Worm (Caenorhabditis elegans) whole organism, young adult: ENCODE results near the gene best-22.

ENCODE experiments used
- B0261.1 ChIP-seq: sonication (generic microtip); optimal IDR thresholded peaks from 2 replicates; lab custom pipeline; 2016; ENCODE audit warnings: mild to moderate bottlenecking, missing genetic modification characterization, moderate library complexity, missing compliant biosample characterization
- B0336.3 ChIP-seq: fragments of 200-800 bp; sonication (Bioruptor generic); IDR thresholded peaks from 2 replicates; pipeline ENCODE4 v1.3.6; 2022; ENCODE audit warnings: missing genetic modification characterization, missing compliant biosample characterization
- F49E8.2 ChIP-seq: sonication (generic microtip); optimal IDR thresholded peaks from 3 replicates; lab custom pipeline; 2017; ENCODE audit warnings: missing genetic modification characterization, mild to moderate bottlenecking, missing compliant biosample characterization, antibody characterized with exemption, moderate library complexity; ENCODE audit not compliant: insufficient read depth
- Y53G8AR.9 ChIP-seq: fragments of 200-800 bp; sonication (Bioruptor generic); conservative IDR thresholded peaks from 2 replicates; pipeline ENCODE4 v1.3.6; 2022; ENCODE audit warnings: missing genetic modification reagents, missing genetic modification characterization, missing compliant biosample characterization
- ama-1 ChIP-seq, 3 experiments: fragments of 150-350 bp in 1 of 3; sonication (generic microtip) in 2 of 3; optimal IDR thresholded peaks; 2 replicates each; lab custom pipeline; 2014 to 2018; ENCODE audit warnings: missing biosample characterization in 2 of 3, missing genetic modification characterization in 2 of 3, missing genetic modification reagents in 2 of 3
- cebp-1 ChIP-seq, 2 experiments: fragments of 200-800 bp in 1 of 2; sonication (Bioruptor generic) in 1 of 2; sonication (generic microtip) in 1 of 2; IDR thresholded peaks in 1 of 2; optimal IDR thresholded peaks in 1 of 2; 2 replicates each; pipeline versions ENCODE4 v1.3.6 to Lab custom; 2017 to 2022; ENCODE audit warnings: missing compliant biosample characterization in 2 of 2, missing genetic modification characterization in 2 of 2, mild to moderate bottlenecking in 1 of 2, missing genetic modification reagents in 1 of 2, moderate library complexity in 1 of 2
- hrde-1 ChIP-seq: sonication (generic microtip); optimal IDR thresholded peaks from 2 replicates; lab custom pipeline; 2016; ENCODE audit warnings: missing genetic modification characterization, mild to moderate bottlenecking, missing compliant biosample characterization, moderate library complexity, missing genotype, missing genetic modification reagents, borderline replicate concordance
- lag-1 ChIP-seq: fragments of 200-800 bp; sonication (Bioruptor generic); IDR thresholded peaks from 2 replicates; pipeline ENCODE4 v1.3.6; 2022; ENCODE audit warnings: missing genetic modification reagents, missing genetic modification characterization, missing compliant biosample characterization
- nfya-1 ChIP-seq: sonication (generic microtip); optimal IDR thresholded peaks from 2 replicates; lab custom pipeline; 2017; ENCODE audit warnings: antibody characterized with exemption, missing compliant biosample characterization, missing genetic modification characterization, borderline replicate concordance; ENCODE audit not compliant: insufficient read depth
- pbrm-1 ChIP-seq: fragments of 200-800 bp; sonication (Bioruptor generic); IDR thresholded peaks from 2 replicates; pipeline ENCODE4 v1.3.6; 2022; ENCODE audit warnings: missing genetic modification reagents, missing genetic modification characterization, missing compliant biosample characterization
- pha-4 ChIP-seq: fragments of 150-350 bp; sonication (generic microtip); optimal IDR thresholded peaks from 2 replicates; lab custom pipeline; 2014; ENCODE audit warnings: missing biosample characterization, missing genetic modification reagents, missing genetic modification characterization
- unc-62 ChIP-seq: fragments of 150-350 bp; optimal IDR thresholded peaks from 2 replicates; lab custom pipeline; 2014; ENCODE audit warnings: missing biosample characterization, missing genetic modification reagents, missing genetic modification characterization

- TF ChIP-seq F49E8.2 (tag; lab: Kevin White, UChicago) (no peak), B0261.1 (tag; lab: Kevin White, UChicago) (no peak), cebp-1 (GFP tag; IDR thresholded peaks at IDR 0.05; lab: Robert Waterston, UW) (no peak), cebp-1 (tag; optimal IDR thresholded peaks at IDR 0.05; lab: Kevin White, UChicago) (no peak), pbrm-1 (no peak), lag-1 (GFP tag; lab: Robert Waterston, UW) (no peak), nfya-1 (tag; lab: Kevin White, UChicago) (no peak), ama-1 (optimal IDR thresholded peaks at IDR 0.05; lab: Kevin White, UChicago) (no peak), ama-1 (GFP tag; optimal IDR thresholded peaks at IDR 0.05; lab: Kevin White, UChicago) (no peak), B0336.3 (GFP tag; lab: Robert Waterston, UW) (no peak), pha-4 (no peak), unc-62 (no peak), Y53G8AR.9 (GFP tag; lab: Robert Waterston, UW) (no peak), hrde-1 (no peak)
Observed at ce11 chrIV:12382864-12383263, 33.1 kb downstream of the best-22 start, which contains the start of gene thn-2.
